Fruit fly (Drosophila melanogaster) whole organism, embryonic: ENCODE data around the gene CG7896.

Experiments used
- Adf1 ChIP-seq: fragments of 200-800 bp; sonication (Bioruptor generic); IDR thresholded peaks from 2 replicates; pipeline ENCODE4 v1.3.6; 2022; ENCODE audit warnings: missing biosample characterization, missing genetic modification characterization
- Awh ChIP-seq: fragments of 200-800 bp; sonication (Bioruptor generic); IDR thresholded peaks from 2 replicates; pipeline ENCODE4, ENCODE4 v1.3.6; 2022; ENCODE audit warnings: missing biosample characterization, missing genetic modification characterization
- B-H2 ChIP-seq: fragments of 200-800 bp; sonication (Bioruptor generic); optimal IDR thresholded peaks from 2 replicates; lab custom pipeline; 2018; ENCODE audit warnings: missing biosample characterization, mild to moderate bottlenecking, missing genetic modification characterization
- CG10147 ChIP-seq: fragments of 200-800 bp; sonication (Bioruptor generic); optimal IDR thresholded peaks from 2 replicates; lab custom pipeline; 2019; ENCODE audit warnings: missing biosample characterization, mild to moderate bottlenecking, missing genetic modification characterization, moderate library complexity
- CG10274 ChIP-seq: fragments of 200-800 bp; sonication (Bioruptor generic); optimal IDR thresholded peaks from 3 replicates; lab custom pipeline; 2017; ENCODE audit warnings: missing biosample characterization, mild to moderate bottlenecking, missing genetic modification characterization
- CG10979 ChIP-seq: fragments of 200-800 bp; sonication (Bioruptor generic); optimal IDR thresholded peaks from 2 replicates; lab custom pipeline; 2018; ENCODE audit warnings: missing biosample characterization, mild to moderate bottlenecking, missing genetic modification characterization, moderate library complexity
- CG11695 ChIP-seq: fragments of 200-800 bp; sonication (Bioruptor generic); IDR thresholded peaks from 3 replicates; pipeline ENCODE4 v1.3.6; 2022; ENCODE audit warnings: missing biosample characterization, missing genetic modification characterization
- CG14860 ChIP-seq: fragments of 200-800 bp; sonication (Bioruptor generic); IDR thresholded peaks from 3 replicates; pipeline ENCODE4 v1.3.6; 2022; ENCODE audit warnings: missing biosample characterization, missing genetic modification characterization; ENCODE audit not compliant: partially characterized antibody
- CG15269 ChIP-seq: fragments of 200-800 bp; sonication (Bioruptor generic); optimal IDR thresholded peaks from 2 replicates; lab custom pipeline; 2018; ENCODE audit warnings: missing biosample characterization, mild to moderate bottlenecking, missing genetic modification characterization, moderate library complexity
- CG17385 ChIP-seq: fragments of 200-800 bp; sonication (Bioruptor generic); optimal IDR thresholded peaks from 3 replicates; lab custom pipeline; 2018; ENCODE audit warnings: missing biosample characterization, mild to moderate bottlenecking, missing genetic modification characterization
- CG2875 ChIP-seq: fragments of 200-800 bp; sonication (Bioruptor generic); optimal IDR thresholded peaks from 2 replicates; lab custom pipeline; 2017; ENCODE audit warnings: missing biosample characterization, mild to moderate bottlenecking, missing genetic modification characterization, missing genetic modification reagents
- CG3838 ChIP-seq: fragments of 200-800 bp; sonication (Bioruptor generic); optimal IDR thresholded peaks from 3 replicates; lab custom pipeline; 2016; ENCODE audit warnings: missing biosample characterization, missing genetic modification characterization
- CG6654 ChIP-seq: fragments of 200-800 bp; sonication (Bioruptor generic); optimal IDR thresholded peaks from 2 replicates; lab custom pipeline; 2017; ENCODE audit warnings: missing biosample characterization, mild to moderate bottlenecking, missing genetic modification characterization
- CG6683 ChIP-seq: fragments of 200-800 bp; sonication (Bioruptor generic); optimal IDR thresholded peaks from 2 replicates; lab custom pipeline; 2017; ENCODE audit warnings: missing biosample characterization, mild to moderate bottlenecking, missing genetic modification characterization, missing genetic modification reagents
- CG9797 ChIP-seq: fragments of 200-800 bp; sonication (Bioruptor generic); optimal IDR thresholded peaks from 3 replicates; lab custom pipeline; 2018; ENCODE audit warnings: missing biosample characterization, mild to moderate bottlenecking, missing genetic modification characterization
- CoRest ChIP-seq: fragments of 200-800 bp; sonication (Bioruptor generic); optimal IDR thresholded peaks from 3 replicates; lab custom pipeline; 2018; ENCODE audit warnings: missing biosample characterization, mild to moderate bottlenecking, missing genetic modification characterization, moderate library complexity
- Elba2 ChIP-seq: fragments of 200-800 bp; sonication (Bioruptor generic); optimal IDR thresholded peaks from 3 replicates; lab custom pipeline; 2016; ENCODE audit warnings: missing biosample characterization, missing genetic modification characterization
- Ets65A ChIP-seq: fragments of 200-800 bp; sonication (Bioruptor generic); peaks from one replicate; lab custom pipeline; 2016; ENCODE audit warnings: missing biosample characterization, missing genetic modification characterization
- HLH3B ChIP-seq: fragments of 200-800 bp; sonication (Bioruptor generic); IDR thresholded peaks from 2 replicates; pipeline ENCODE4 v1.3.6; 2022; ENCODE audit warnings: missing biosample characterization, missing genetic modification characterization
- Hmr ChIP-seq: fragments of 200-800 bp; sonication (Bioruptor generic); optimal IDR thresholded peaks from 3 replicates; lab custom pipeline; 2017; ENCODE audit warnings: mild to moderate bottlenecking, missing biosample characterization, missing genetic modification reagents, missing genetic modification characterization
- Hr51 ChIP-seq, 2 experiments: fragments of 200-800 bp; sonication (Bioruptor generic); optimal IDR thresholded peaks; 2 replicates in 1 of 2; 3 replicates in 1 of 2; lab custom pipeline; 2016 to 2018; ENCODE audit warnings: missing biosample characterization in 2 of 2, missing genetic modification characterization in 2 of 2, mild to moderate bottlenecking in 1 of 2, moderate library complexity in 1 of 2
- Hr78 ChIP-seq, 2 experiments: fragments of 200-800 bp in 1 of 2; fragments of >200 bp in 1 of 2; sonication (Bioruptor generic) in 1 of 2; optimal IDR thresholded peaks; 2 replicates each; lab custom pipeline; 2017 to 2019; ENCODE audit warnings: missing biosample characterization in 2 of 2, missing genetic modification characterization in 2 of 2, mild to moderate bottlenecking in 1 of 2, moderate library complexity in 1 of 2
- Rx ChIP-seq: fragments of 200-800 bp; sonication (Bioruptor generic); IDR thresholded peaks from 2 replicates; pipeline ENCODE4 v1.3.6; 2022; ENCODE audit warnings: missing biosample characterization, missing genetic modification characterization
- Sox102F ChIP-seq: fragments of 200-800 bp; sonication (Bioruptor generic); optimal IDR thresholded peaks from 2 replicates; lab custom pipeline; 2018; ENCODE audit warnings: missing biosample characterization, mild to moderate bottlenecking, missing genetic modification characterization, moderate library complexity
- ash1 ChIP-seq: fragments of 200-800 bp; sonication (Bioruptor generic); optimal IDR thresholded peaks from 2 replicates; lab custom pipeline; 2018; ENCODE audit warnings: missing biosample characterization, mild to moderate bottlenecking, missing genetic modification characterization
- bigmax ChIP-seq: fragments of 200-800 bp; sonication (Bioruptor generic); optimal IDR thresholded peaks from 2 replicates; lab custom pipeline; 2018; ENCODE audit warnings: missing biosample characterization, mild to moderate bottlenecking, missing genetic modification characterization
- bsh ChIP-seq, 2 experiments: fragments of 200-800 bp; sonication (Bioruptor generic); optimal IDR thresholded peaks; 2 replicates each; lab custom pipeline; 2017 to 2018; ENCODE audit warnings: mild to moderate bottlenecking in 2 of 2, missing biosample characterization in 2 of 2, missing genetic modification characterization in 2 of 2, moderate library complexity in 1 of 2
- ci ChIP-seq: fragments of 200-800 bp; sonication (Bioruptor generic); IDR thresholded peaks from 3 replicates; pipeline ENCODE4 v1.3.6; 2022; ENCODE audit warnings: missing biosample characterization, missing genetic modification characterization
- crp ChIP-seq, 2 experiments: fragments of 200-800 bp; sonication (Bioruptor generic); optimal IDR thresholded peaks; 2 replicates in 1 of 2; 3 replicates in 1 of 2; lab custom pipeline; 2017; ENCODE audit warnings: missing biosample characterization in 2 of 2, missing genetic modification characterization in 2 of 2, mild to moderate bottlenecking in 1 of 2, moderate library complexity in 1 of 2
- dpn ChIP-seq, 2 experiments: fragments of 200-800 bp; sonication (Bioruptor generic); optimal IDR thresholded peaks; 3 replicates each; lab custom pipeline; 2016; ENCODE audit warnings: missing biosample characterization in 2 of 2, missing genetic modification characterization in 2 of 2
- fd3F ChIP-seq: fragments of 200-800 bp; sonication (Bioruptor generic); optimal IDR thresholded peaks from 2 replicates; lab custom pipeline; 2018; ENCODE audit warnings: missing biosample characterization, mild to moderate bottlenecking, missing genetic modification characterization, moderate library complexity
- gem ChIP-seq: fragments of 200-800 bp; sonication (Bioruptor generic); optimal IDR thresholded peaks from 2 replicates; lab custom pipeline; 2019; ENCODE audit warnings: missing biosample characterization, mild to moderate bottlenecking, missing genetic modification characterization, moderate library complexity
- gsb-n ChIP-seq: fragments of 200-800 bp; sonication (Bioruptor generic); optimal IDR thresholded peaks from 3 replicates; lab custom pipeline; 2018; ENCODE audit warnings: missing biosample characterization, mild to moderate bottlenecking, missing genetic modification characterization
- ham ChIP-seq: fragments of 200-800 bp; sonication (Bioruptor generic); IDR thresholded peaks from 2 replicates; pipeline ENCODE4 v1.3.6; 2022; ENCODE audit warnings: missing biosample characterization, missing genetic modification characterization
- hb ChIP-seq: fragments of 200-800 bp; sonication (Bioruptor generic); IDR thresholded peaks from 3 replicates; pipeline ENCODE4 v1.3.6; 2022; ENCODE audit warnings: missing biosample characterization, missing genetic modification characterization; ENCODE audit not compliant: partially characterized antibody
- kay ChIP-seq: fragments of 200-800 bp; sonication (Bioruptor generic); optimal IDR thresholded peaks from 2 replicates; lab custom pipeline; 2016; ENCODE audit warnings: missing biosample characterization, missing genetic modification characterization
- ken ChIP-seq: fragments of 200-800 bp; sonication (Bioruptor generic); IDR thresholded peaks from 3 replicates; pipeline ENCODE4 v1.3.6; 2022; ENCODE audit warnings: missing biosample characterization, missing genetic modification characterization
- klu ChIP-seq: fragments of 200-800 bp; sonication (Bioruptor generic); IDR thresholded peaks from 2 replicates; pipeline ENCODE4 v1.3.6; 2022; ENCODE audit warnings: missing biosample characterization, missing genetic modification characterization
- maf-S ChIP-seq: fragments of 200-800 bp; sonication (Bioruptor generic); optimal IDR thresholded peaks from 2 replicates; lab custom pipeline; 2016; ENCODE audit warnings: missing biosample characterization, missing genetic modification characterization
- oc ChIP-seq: fragments of 200-800 bp; sonication (Bioruptor generic); optimal IDR thresholded peaks from 2 replicates; lab custom pipeline; 2018; ENCODE audit warnings: missing biosample characterization, mild to moderate bottlenecking, missing genetic modification characterization, moderate library complexity
- pan ChIP-seq, 4 experiments: fragments of >200 bp in 3 of 4; fragments of 200-800 bp in 1 of 4; sonication (Bioruptor generic) in 1 of 4; optimal IDR thresholded peaks in 3 of 4; IDR thresholded peaks in 1 of 4; 2 replicates each; pipeline versions ENCODE4 v1.3.6 to Lab custom; 2017 to 2022; ENCODE audit warnings: missing biosample characterization in 2 of 4, missing genetic modification characterization in 2 of 4, mixed read lengths in 1 of 4
- seq ChIP-seq: fragments of 200-800 bp; sonication (Bioruptor generic); IDR thresholded peaks from 2 replicates; pipeline ENCODE4 v1.3.6; 2022; ENCODE audit warnings: missing biosample characterization, missing genetic modification characterization
- shn ChIP-seq: fragments of 200-800 bp; sonication (Bioruptor generic); optimal IDR thresholded peaks from 3 replicates; lab custom pipeline; 2016; ENCODE audit warnings: missing biosample characterization, missing genetic modification characterization
- slbo ChIP-seq: fragments of 200-800 bp; sonication (Bioruptor generic); IDR thresholded peaks from 2 replicates; pipeline ENCODE4 v1.3.6; 2022; ENCODE audit warnings: missing biosample characterization, missing genetic modification characterization
- sob ChIP-seq: fragments of 200-800 bp; sonication (Bioruptor generic); IDR thresholded peaks from 2 replicates; pipeline ENCODE4 v1.3.6; 2022; ENCODE audit warnings: missing biosample characterization, missing genetic modification characterization
- tap ChIP-seq: fragments of 200-800 bp; optimal IDR thresholded peaks from 3 replicates; lab custom pipeline; 2019; ENCODE audit warnings: missing biosample characterization, mild to moderate bottlenecking, missing genetic modification characterization, moderate library complexity
- tgo ChIP-seq: fragments of 200-800 bp; sonication (Bioruptor generic); IDR thresholded peaks from 3 replicates; pipeline ENCODE4 v1.3.6; 2022; ENCODE audit warnings: missing biosample characterization, missing genetic modification characterization
- ttk ChIP-seq: fragments of 200-800 bp; sonication (Bioruptor generic); IDR thresholded peaks from 2 replicates; pipeline ENCODE4 v2.1.2; 2022; ENCODE audit warnings: missing biosample characterization, missing genetic modification characterization
- usp ChIP-seq: fragments of >200 bp; optimal IDR thresholded peaks from 2 replicates; lab custom pipeline; 2017; ENCODE audit warnings: missing biosample characterization, missing genetic modification characterization
- vvl ChIP-seq: fragments of 200-800 bp; sonication (Bioruptor generic); IDR thresholded peaks from 2 replicates; pipeline ENCODE4 v1.3.6; 2022; ENCODE audit warnings: missing biosample characterization, missing genetic modification characterization

Gene CG7896

DNA sequence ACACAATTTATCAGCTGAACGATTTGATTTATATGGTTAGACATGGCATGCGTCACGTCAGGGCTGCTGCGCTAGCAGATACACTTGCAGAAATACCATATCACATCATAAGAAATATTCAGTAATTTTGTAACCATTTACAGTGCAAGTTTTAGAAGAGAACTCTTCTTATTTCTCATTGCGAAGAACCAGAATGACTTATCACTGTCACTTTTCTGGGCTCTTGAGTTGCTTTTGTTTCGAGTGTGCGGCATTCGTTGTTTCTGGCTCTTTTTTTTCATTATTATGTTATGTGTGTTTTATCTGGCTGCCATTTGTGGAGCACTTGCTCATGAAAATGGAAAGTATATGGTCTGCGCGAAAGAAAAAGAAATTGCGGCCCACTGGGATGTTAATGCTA, 1.2 kb upstream of the CG7896 start (continued):
- peak; percentile 37 for TF ChIP-seq gem (tag; lab: Kevin White, UChicago)
- TF ChIP-seq sob (GFP tag; lab: Robert Waterston, UW): no peak
- TF ChIP-seq Hr51 (GFP tag; optimal IDR thresholded peaks at IDR 0.05; lab: Kevin White, UChicago): peak in 1 of 2 experiments; percentile 16
- TF ChIP-seq HLH3B (GFP tag; lab: Robert Waterston, UW): peak; percentile 32; the same call in 1 of the 2 replicates
- 0 out of 3 replicates have a peak, but pooled peaks have one; percentile 33 for TF ChIP-seq ken (GFP tag; lab: Robert Waterston, UW)
- no peak for TF ChIP-seq hb (GFP tag; lab: Robert Waterston, UW)
- TF ChIP-seq vvl (GFP tag; lab: Robert Waterston, UW): peak; percentile 23; the same call in 1 of the 2 replicates
- 0 out of 3 replicates have a peak, but pooled peaks have one; percentile 13 for TF ChIP-seq CG11695 (GFP tag; lab: Robert Waterston, UW)
- TF ChIP-seq ham (GFP tag; lab: Robert Waterston, UW): no peak
- TF ChIP-seq CG10274 (GFP tag; lab: Kevin White, UChicago): no peak
- peak; percentile 51; the same call in 1 of the 3 replicates for TF ChIP-seq ci
- peak in 1 of 2 experiments; percentile 34 for TF ChIP-seq bsh (GFP tag; optimal IDR thresholded peaks at IDR 0.05; lab: Kevin White, UChicago)
- TF ChIP-seq Adf1 (GFP tag; lab: Robert Waterston, UW): no peak
- TF ChIP-seq kay (GFP tag; lab: Kevin White, UChicago): no peak
- TF ChIP-seq fd3F: no peak
- no peak for TF ChIP-seq CG2875 (GFP tag; lab: Kevin White, UChicago)
- no peak for TF ChIP-seq klu
- no peak for TF ChIP-seq Rx (GFP tag; lab: Robert Waterston, UW)
- 0 out of 2 replicates have a peak, but pooled peaks have one; percentile 7 for TF ChIP-seq ttk
- peak; percentile 5 for TF ChIP-seq CG17385 (GFP tag; lab: Kevin White, UChicago)
- TF ChIP-seq tgo: peak; percentile 33; the same call in 1 of the 3 replicates
- TF ChIP-seq B-H2: no peak
- TF ChIP-seq Ets65A (GFP tag; lab: Kevin White, UChicago): peak; percentile 7
- TF ChIP-seq seq (GFP tag; lab: Robert Waterston, UW): 0 out of 2 replicates have a peak, but pooled peaks have one; percentile 24
- peak; percentile 41 for TF ChIP-seq Sox102F (GFP tag; lab: Kevin White, UChicago)
- no peak for TF ChIP-seq pan (optimal IDR thresholded peaks at IDR 0.05; lab: Kevin White, UChicago)
- TF ChIP-seq pan (GFP tag; optimal IDR thresholded peaks at IDR 0.05 in 1 of 2, IDR thresholded peaks at IDR 0.05 in 1 of 2): peak in 1 of 2 experiments; percentile 20
- no peak for TF ChIP-seq CG3838 (GFP tag; lab: Kevin White, UChicago)
- TF ChIP-seq slbo (GFP tag; lab: Robert Waterston, UW): 0 out of 2 replicates have a peak, but pooled peaks have one; percentile 8
- TF ChIP-seq bigmax: no peak
- TF ChIP-seq, all 482 proteins: peak for 38

DNA sequence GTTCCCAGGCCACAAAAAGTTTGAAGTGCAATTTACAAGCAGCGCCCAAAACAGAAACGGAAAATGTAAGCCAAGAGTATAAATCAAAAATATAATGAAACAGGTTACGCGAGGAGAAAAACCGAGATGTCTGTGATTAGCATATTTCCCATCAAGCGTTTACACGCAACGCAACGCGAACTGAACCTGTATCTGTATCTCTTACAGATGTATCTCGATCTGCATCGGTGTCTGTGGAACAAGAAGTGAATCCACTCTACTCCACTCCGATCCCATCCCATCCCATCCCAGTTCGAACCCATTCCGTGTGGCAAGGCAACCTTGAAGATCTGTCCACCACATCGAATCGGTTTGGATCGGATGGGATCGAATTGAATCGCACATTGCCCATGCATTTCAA, 660 bp downstream of the CG7896 start:
- no peak for TF ChIP-seq shn (GFP tag; lab: Kevin White, UChicago)
- no peak for TF ChIP-seq maf-S (GFP tag; lab: Kevin White, UChicago)
- no peak for TF ChIP-seq tap (tag; lab: Kevin White, UChicago)
- no peak for TF ChIP-seq CG10979
- no peak for TF ChIP-seq CG9797 (GFP tag; lab: Kevin White, UChicago)
- TF ChIP-seq Awh (GFP tag; lab: Robert Waterston, UW): no peak
- TF ChIP-seq CG6654 (GFP tag; lab: Kevin White, UChicago): no peak
- no peak for TF ChIP-seq Elba2 (GFP tag; lab: Kevin White, UChicago)
- TF ChIP-seq dpn (GFP tag; optimal IDR thresholded peaks at IDR 0.05; lab: Kevin White, UChicago): no peak
- TF ChIP-seq CG15269 (tag; lab: Kevin White, UChicago): peak; percentile 51
- TF ChIP-seq crp (GFP tag; optimal IDR thresholded peaks at IDR 0.05; lab: Kevin White, UChicago): no peak
- no peak for TF ChIP-seq usp (GFP tag; lab: Kevin White, UChicago)
- TF ChIP-seq gsb-n (tag; lab: Kevin White, UChicago): peak; percentile 18
- no peak for TF ChIP-seq Hr78 (GFP tag; optimal IDR thresholded peaks at IDR 0.05; lab: Kevin White, UChicago)
- peak; percentile 7 for TF ChIP-seq oc
- no peak for TF ChIP-seq CoRest (tag; lab: Kevin White, UChicago)
- no peak for TF ChIP-seq CG6683 (GFP tag; lab: Kevin White, UChicago)
- TF ChIP-seq Hmr (GFP tag; lab: Kevin White, UChicago): no peak
- no peak for TF ChIP-seq CG14860 (GFP tag; lab: Robert Waterston, UW)
- TF ChIP-seq CG10147 (GFP tag; lab: Kevin White, UChicago): no peak
- no peak for TF ChIP-seq ash1 (GFP tag; lab: Kevin White, UChicago)
